Fruit fly (Drosophila melanogaster) whole organism, embryonic: ENCODE data around the gene dia.

Source experiments
- Atf6 ChIP-seq: fragments of 200-800 bp; sonication (Bioruptor generic); IDR thresholded peaks from 2 replicates; pipeline ENCODE4 v1.3.6; 2022; ENCODE audit warnings: missing biosample characterization, missing genetic modification characterization
- Bgb ChIP-seq: fragments of 200-800 bp; sonication (Bioruptor generic); IDR thresholded peaks from 2 replicates; pipeline ENCODE4 v1.3.6; 2022; ENCODE audit warnings: missing biosample characterization, missing genetic modification characterization; ENCODE audit not compliant: partially characterized antibody
- CG10267 ChIP-seq: fragments of 200-800 bp; sonication (Bioruptor generic); optimal IDR thresholded peaks from 2 replicates; lab custom pipeline; 2018; ENCODE audit warnings: missing biosample characterization, mild to moderate bottlenecking, missing genetic modification characterization, moderate library complexity
- CG12236 ChIP-seq: fragments of 200-800 bp; sonication (Bioruptor generic); optimal IDR thresholded peaks from 2 replicates; lab custom pipeline; 2016; ENCODE audit warnings: missing biosample characterization, missing genetic modification characterization
- CG12391 ChIP-seq: fragments of 200-800 bp; sonication (Bioruptor generic); optimal IDR thresholded peaks from 3 replicates; lab custom pipeline; 2018; ENCODE audit warnings: missing biosample characterization, mild to moderate bottlenecking, missing genetic modification characterization, moderate library complexity
- CG14050 ChIP-seq: fragments of 200-800 bp; sonication (Bioruptor generic); IDR thresholded peaks from 3 replicates; pipeline ENCODE4 v1.3.6; 2022; ENCODE audit warnings: missing biosample characterization, missing genetic modification characterization
- CG15269 ChIP-seq: fragments of 200-800 bp; sonication (Bioruptor generic); optimal IDR thresholded peaks from 2 replicates; lab custom pipeline; 2018; ENCODE audit warnings: missing biosample characterization, mild to moderate bottlenecking, missing genetic modification characterization, moderate library complexity
- CG16813 ChIP-seq: fragments of 200-800 bp; sonication (Bioruptor generic); IDR thresholded peaks from 3 replicates; pipeline ENCODE4 v1.3.6; 2022; ENCODE audit warnings: missing biosample characterization, missing genetic modification characterization; ENCODE audit not compliant: partially characterized antibody
- CG16815 ChIP-seq: fragments of 200-800 bp; sonication (Bioruptor generic); optimal IDR thresholded peaks from 3 replicates; lab custom pipeline; 2017; ENCODE audit warnings: missing biosample characterization, mild to moderate bottlenecking, missing genetic modification characterization
- CG17385 ChIP-seq: fragments of 200-800 bp; sonication (Bioruptor generic); optimal IDR thresholded peaks from 3 replicates; lab custom pipeline; 2018; ENCODE audit warnings: missing biosample characterization, mild to moderate bottlenecking, missing genetic modification characterization
- CG32772 ChIP-seq: fragments of 200-800 bp; sonication (Bioruptor generic); IDR thresholded peaks from 2 replicates; pipeline ENCODE4 v1.3.6; 2022; ENCODE audit warnings: missing biosample characterization, missing genetic modification characterization
- CG4282 ChIP-seq: fragments of 200-800 bp; sonication (Bioruptor generic); optimal IDR thresholded peaks from 2 replicates; lab custom pipeline; 2016; ENCODE audit warnings: missing biosample characterization, missing genetic modification characterization
- CG43689 ChIP-seq: fragments of 200-800 bp; sonication (Bioruptor generic); IDR thresholded peaks from 2 replicates; pipeline ENCODE4 v1.3.6; 2022; ENCODE audit warnings: missing biosample characterization, missing genetic modification characterization
- CG4707 ChIP-seq: fragments of 200-800 bp; sonication (Bioruptor generic); optimal IDR thresholded peaks from 2 replicates; lab custom pipeline; 2018; ENCODE audit warnings: missing biosample characterization, mild to moderate bottlenecking, missing genetic modification characterization, moderate library complexity
- CG5180 ChIP-seq: fragments of 200-800 bp; sonication (Bioruptor generic); optimal IDR thresholded peaks from 3 replicates; lab custom pipeline; 2017; ENCODE audit warnings: missing biosample characterization, missing genetic modification characterization, mild to moderate bottlenecking, moderate library complexity, missing genetic modification reagents
- CG5953 ChIP-seq: fragments of 200-800 bp; sonication (Bioruptor generic); IDR thresholded peaks from 2 replicates; pipeline ENCODE4 v1.3.6; 2022; ENCODE audit warnings: missing biosample characterization, missing genetic modification characterization
- CG6175 ChIP-seq: fragments of 200-800 bp; sonication (Bioruptor generic); IDR thresholded peaks from 3 replicates; pipeline ENCODE4 v1.3.6; 2022; ENCODE audit warnings: missing biosample characterization, missing genetic modification characterization
- CG6813 ChIP-seq: fragments of 200-800 bp; sonication (Bioruptor generic); optimal IDR thresholded peaks from 2 replicates; lab custom pipeline; 2017; ENCODE audit warnings: missing biosample characterization, missing genetic modification characterization, mild to moderate bottlenecking, moderate library complexity, missing genetic modification reagents
- CG7271 ChIP-seq: fragments of 200-800 bp; sonication (Bioruptor generic); optimal IDR thresholded peaks from 2 replicates; lab custom pipeline; 2018; ENCODE audit warnings: missing biosample characterization, mild to moderate bottlenecking, missing genetic modification characterization, moderate library complexity
- CG8924 ChIP-seq: fragments of 200-800 bp; optimal IDR thresholded peaks from 3 replicates; lab custom pipeline; 2019; ENCODE audit warnings: missing biosample characterization, mild to moderate bottlenecking, missing genetic modification characterization, moderate library complexity
- CG9876 ChIP-seq: fragments of 200-800 bp; sonication (Bioruptor generic); optimal IDR thresholded peaks from 2 replicates; lab custom pipeline; 2016; ENCODE audit warnings: missing biosample characterization, missing genetic modification characterization
- D19A ChIP-seq: fragments of 200-800 bp; optimal IDR thresholded peaks from 3 replicates; lab custom pipeline; 2019; ENCODE audit warnings: missing biosample characterization, mild to moderate bottlenecking, missing genetic modification characterization, moderate library complexity
- Dek ChIP-seq: fragments of 200-800 bp; sonication (Bioruptor generic); optimal IDR thresholded peaks from 3 replicates; lab custom pipeline; 2019; ENCODE audit warnings: missing biosample characterization, mild to moderate bottlenecking, missing genetic modification characterization, moderate library complexity
- Eip74EF ChIP-seq, 2 experiments: fragments of 200-800 bp in 1 of 2; fragments of >200 bp in 1 of 2; sonication (Bioruptor generic) in 1 of 2; optimal IDR thresholded peaks; 2 replicates each; lab custom pipeline; 2017 to 2019; ENCODE audit warnings: missing biosample characterization in 2 of 2, missing genetic modification characterization in 2 of 2, mild to moderate bottlenecking in 1 of 2, moderate library complexity in 1 of 2
- Elba2 ChIP-seq: fragments of 200-800 bp; sonication (Bioruptor generic); optimal IDR thresholded peaks from 3 replicates; lab custom pipeline; 2016; ENCODE audit warnings: missing biosample characterization, missing genetic modification characterization
- HLH4C ChIP-seq: fragments of 200-800 bp; sonication (Bioruptor generic); IDR thresholded peaks from 3 replicates; pipeline ENCODE4 v1.3.6; 2022; ENCODE audit warnings: missing biosample characterization, missing genetic modification characterization; ENCODE audit not compliant: partially characterized antibody
- Hey ChIP-seq: fragments of 200-800 bp; sonication (Bioruptor generic); optimal IDR thresholded peaks from 3 replicates; lab custom pipeline; 2018; ENCODE audit warnings: missing biosample characterization, mild to moderate bottlenecking, missing genetic modification characterization
- HmgZ ChIP-seq: fragments of 200-800 bp; sonication (Bioruptor generic); optimal IDR thresholded peaks from 2 replicates; lab custom pipeline; 2018; ENCODE audit warnings: missing biosample characterization, mild to moderate bottlenecking, missing genetic modification characterization
- MBD-R2 ChIP-seq: fragments of 200-800 bp; sonication (Bioruptor generic); IDR thresholded peaks from 2 replicates; pipeline ENCODE4 v1.3.6; 2022; ENCODE audit warnings: missing biosample characterization, missing genetic modification characterization
- MESR4 ChIP-seq: fragments of 200-800 bp; sonication (Bioruptor generic); optimal IDR thresholded peaks from 2 replicates; lab custom pipeline; 2018; ENCODE audit warnings: missing biosample characterization, mild to moderate bottlenecking, missing genetic modification characterization, moderate library complexity
- Neu2 ChIP-seq: fragments of 200-800 bp; sonication (Bioruptor generic); optimal IDR thresholded peaks from 3 replicates; lab custom pipeline; 2016; ENCODE audit warnings: missing biosample characterization, missing genetic modification characterization, borderline replicate concordance
- Spps ChIP-seq: fragments of 200-800 bp; sonication (Bioruptor generic); optimal IDR thresholded peaks from 2 replicates; lab custom pipeline; 2018; ENCODE audit warnings: missing biosample characterization, mild to moderate bottlenecking, missing genetic modification characterization
- Sry-β ChIP-seq: fragments of 200-800 bp; sonication (Bioruptor generic); optimal IDR thresholded peaks from 2 replicates; lab custom pipeline; 2018; ENCODE audit warnings: missing biosample characterization, mild to moderate bottlenecking, missing genetic modification characterization, moderate library complexity
- ap ChIP-seq: fragments of 200-800 bp; sonication (Bioruptor generic); IDR thresholded peaks from 2 replicates; pipeline ENCODE4 v1.3.6; 2022; ENCODE audit warnings: missing biosample characterization, missing genetic modification characterization
- chn ChIP-seq: fragments of 200-800 bp; sonication (Bioruptor generic); optimal IDR thresholded peaks from 2 replicates; lab custom pipeline; 2016; ENCODE audit warnings: missing biosample characterization, missing genetic modification characterization
- fd96Cb ChIP-seq: fragments of 200-800 bp; sonication (Bioruptor generic); optimal IDR thresholded peaks from 2 replicates; lab custom pipeline; 2018; ENCODE audit warnings: missing biosample characterization, mild to moderate bottlenecking, missing genetic modification characterization, moderate library complexity
- h ChIP-seq: fragments of >200 bp; optimal IDR thresholded peaks from 2 replicates; lab custom pipeline; 2017
- jing ChIP-seq: fragments of 200-800 bp; sonication (Bioruptor generic); optimal IDR thresholded peaks from 2 replicates; lab custom pipeline; 2018; ENCODE audit warnings: missing biosample characterization, mild to moderate bottlenecking, missing genetic modification characterization
- phol ChIP-seq: fragments of 200-800 bp; sonication (Bioruptor generic); optimal IDR thresholded peaks from 3 replicates; lab custom pipeline; 2018; ENCODE audit warnings: missing biosample characterization, mild to moderate bottlenecking, missing genetic modification characterization, moderate library complexity
- pzg ChIP-seq: fragments of 200-800 bp; sonication (Bioruptor generic); optimal IDR thresholded peaks from 3 replicates; lab custom pipeline; 2018; ENCODE audit warnings: missing biosample characterization, mild to moderate bottlenecking, missing genetic modification characterization, moderate library complexity
- salm ChIP-seq: fragments of 200-800 bp; sonication (Bioruptor generic); optimal IDR thresholded peaks from 2 replicates; lab custom pipeline; 2018; ENCODE audit warnings: missing biosample characterization, mild to moderate bottlenecking, missing genetic modification characterization
- sc ChIP-seq, 3 experiments: fragments of >200 bp in 2 of 3; fragments of 200-800 bp in 1 of 3; sonication (Bioruptor generic) in 1 of 3; optimal IDR thresholded peaks; 2 replicates in 2 of 3; 3 replicates in 1 of 3; lab custom pipeline; 2017; ENCODE audit warnings: mild to moderate bottlenecking in 1 of 3, missing biosample characterization in 1 of 3, missing genetic modification characterization in 1 of 3, missing genetic modification reagents in 1 of 3
- slbo ChIP-seq: fragments of 200-800 bp; sonication (Bioruptor generic); IDR thresholded peaks from 2 replicates; pipeline ENCODE4 v1.3.6; 2022; ENCODE audit warnings: missing biosample characterization, missing genetic modification characterization
- tll ChIP-seq, 2 experiments: fragments of 200-800 bp in 1 of 2; fragments of >200 bp in 1 of 2; sonication (Bioruptor generic) in 1 of 2; optimal IDR thresholded peaks; 2 replicates each; lab custom pipeline; 2017 to 2019; ENCODE audit warnings: missing biosample characterization in 2 of 2, missing genetic modification characterization in 2 of 2, mild to moderate bottlenecking in 1 of 2, moderate library complexity in 1 of 2
- unc-4 ChIP-seq: fragments of 200-800 bp; sonication (Bioruptor generic); IDR thresholded peaks from 2 replicates; pipeline ENCODE4 v1.3.6; 2022; ENCODE audit warnings: missing biosample characterization, missing genetic modification characterization; ENCODE audit not compliant: partially characterized antibody
- vnd ChIP-seq: fragments of 200-800 bp; sonication (Bioruptor generic); IDR thresholded peaks from 3 replicates; pipeline ENCODE4 v1.3.6; 2022; ENCODE audit warnings: missing biosample characterization, missing genetic modification characterization; ENCODE audit not compliant: partially characterized antibody

The dia gene

dm6 chr2L:20799991-20800897, 42.3 kb downstream of the dia start (continued):
- TF ChIP-seq Sry-β (GFP tag; lab: Kevin White, UChicago) (no peak), D19A (peak; percentile 32), CG9876 (GFP tag; lab: Kevin White, UChicago) (peak; percentile 51), HLH4C (GFP tag; lab: Robert Waterston, UW) (no peak; the same call in 2 of the 3 replicates), Spps (tag; lab: Kevin White, UChicago) (no peak), CG8924 (tag; lab: Kevin White, UChicago) (peak; percentile 78), unc-4 (no peak), ap (0 out of 2 replicates have a peak, but pooled peaks have one; percentile 22), CG32772 (GFP tag; lab: Robert Waterston, UW) (peak; percentile 74), MESR4 (GFP tag; lab: Kevin White, UChicago) (peak; percentile 21), slbo (peak; percentile 89), CG5180 (GFP tag; lab: Kevin White, UChicago) (peak; percentile 9), Elba2 (no peak), CG16815 (peak; percentile 79), sc (optimal IDR thresholded peaks at IDR 0.05; lab: Kevin White, UChicago) (no peak), sc (GFP tag; optimal IDR thresholded peaks at IDR 0.05; lab: Kevin White, UChicago) (no peak), Neu2 (GFP tag; lab: Kevin White, UChicago) (peak; percentile 55), CG10267 (tag; lab: Kevin White, UChicago) (peak; percentile 60), CG5953 (GFP tag; lab: Robert Waterston, UW) (0 out of 2 replicates have a peak, but pooled peaks have one; percentile 29), CG16813 (GFP tag; lab: Robert Waterston, UW) (no peak), CG6175 (GFP tag; lab: Robert Waterston, UW) (peak; percentile 58; the same call in 1 of the 3 replicates), Eip74EF (GFP tag; optimal IDR thresholded peaks at IDR 0.05; lab: Kevin White, UChicago) (no peak), pzg (GFP tag; lab: Kevin White, UChicago) (peak; percentile 19), CG12236 (GFP tag; lab: Kevin White, UChicago) (peak; percentile 40), Dek (tag; lab: Kevin White, UChicago) (peak; percentile 80), CG12391 (tag; lab: Kevin White, UChicago) (peak; percentile 77), CG15269 (tag; lab: Kevin White, UChicago) (peak; percentile 78), HmgZ (tag; lab: Kevin White, UChicago) (peak; percentile 81), tll (GFP tag; optimal IDR thresholded peaks at IDR 0.05; lab: Kevin White, UChicago) (peak in 1 of 2 experiments; percentile 59), CG17385 (GFP tag; lab: Kevin White, UChicago) (peak; percentile 65), CG7271 (tag; lab: Kevin White, UChicago) (no peak), chn (GFP tag; lab: Kevin White, UChicago) (peak; percentile 52), Atf6 (GFP tag; lab: Robert Waterston, UW) (peak; percentile 83), jing (GFP tag; lab: Kevin White, UChicago) (peak; percentile 61), Bgb (GFP tag; lab: Robert Waterston, UW) (no peak), CG4282 (GFP tag; lab: Kevin White, UChicago) (peak; percentile 40), h (lab: Kevin White, UChicago) (no peak), fd96Cb (tag; lab: Kevin White, UChicago) (peak; percentile 25), MBD-R2 (GFP tag; lab: Robert Waterston, UW) (peak; percentile 60; the same call in 1 of the 2 replicates), CG14050 (GFP tag; lab: Robert Waterston, UW) (peak; percentile 63), phol (tag; lab: Kevin White, UChicago) (peak; percentile 57), salm (tag; lab: Kevin White, UChicago) (no peak), CG4707 (GFP tag; lab: Kevin White, UChicago) (peak; percentile 13), Hey (tag; lab: Kevin White, UChicago) (peak; percentile 38), CG6813 (GFP tag; lab: Kevin White, UChicago) (peak; percentile 73), CG43689 (GFP tag; lab: Robert Waterston, UW) (peak; percentile 53; the same call in 1 of the 2 replicates), vnd (GFP tag; lab: Robert Waterston, UW) (no peak)
